Fruit fly (Drosophila melanogaster) S2 (cell line): ENCODE results near the gene Svil.

Experiments used
- CG8478 ChIP-seq: fragments of >200 bp; optimal IDR thresholded peaks from 2 replicates; lab custom pipeline; 2018
- CTCF ChIP-seq, 2 experiments: fragments of >200 bp; optimal IDR thresholded peaks; 2 replicates each; lab custom pipeline; 2018

Gene Svil

dm6 chr3L:2422763-2423162 lies 45.3 kb downstream of the Svil start:
- no peak for TF ChIP-seq CTCF (optimal IDR thresholded peaks at IDR 0.05; lab: Kevin White, UChicago)
- TF ChIP-seq CG8478, result no peak

dm6 chr3L:2423572-2423971 lies 46.1 kb downstream of the Svil start:
- TF ChIP-seq CTCF (optimal IDR thresholded peaks at IDR 0.05; lab: Kevin White, UChicago) (no peak), CG8478 (no peak)

dm6 chr3L:2424094-2424493 lies 46.6 kb downstream of the Svil start:
- TF ChIP-seq CG8478, result no peak
- TF ChIP-seq CTCF (optimal IDR thresholded peaks at IDR 0.05; lab: Kevin White, UChicago), result no peak

- TF ChIP-seq CTCF (optimal IDR thresholded peaks at IDR 0.05; lab: Kevin White, UChicago), result no peak
- no peak for TF ChIP-seq CG8478
Observed at dm6 chr3L:2425687-2426086, 48.2 kb downstream of the Svil start.

dm6 chr3L:2426407-2426951 lies 49.0 kb downstream of the Svil start:
- TF ChIP-seq CG8478, result no peak
- TF ChIP-seq CTCF (optimal IDR thresholded peaks at IDR 0.05; lab: Kevin White, UChicago), result no peak

- no peak for TF ChIP-seq CTCF (optimal IDR thresholded peaks at IDR 0.05; lab: Kevin White, UChicago)
- no peak for TF ChIP-seq CG8478
Observed at dm6 chr3L:2427151-2427550, 49.7 kb downstream of the Svil start.

- TF ChIP-seq CTCF (optimal IDR thresholded peaks at IDR 0.05; lab: Kevin White, UChicago) (no peak), CG8478 (no peak)
Observed at dm6 chr3L:2428488-2429302, 51.2 kb downstream of the Svil start.

- TF ChIP-seq CTCF (optimal IDR thresholded peaks at IDR 0.05; lab: Kevin White, UChicago) (no peak), CG8478 (no peak)
Observed at dm6 chr3L:2431340-2431739, 53.9 kb downstream of the Svil start.

dm6 chr3L:2433358-2433757 lies 55.9 kb downstream of the Svil start:
- TF ChIP-seq CTCF (optimal IDR thresholded peaks at IDR 0.05; lab: Kevin White, UChicago), result no peak
- no peak for TF ChIP-seq CG8478

dm6 chr3L:2434179-2434578 lies 56.7 kb downstream of the Svil start:
- TF ChIP-seq CG8478, result no peak
- TF ChIP-seq CTCF (optimal IDR thresholded peaks at IDR 0.05; lab: Kevin White, UChicago), result no peak

dm6 chr3L:2436754-2437335 lies 59.4 kb downstream of the Svil start:
- TF ChIP-seq CTCF (optimal IDR thresholded peaks at IDR 0.05; lab: Kevin White, UChicago) (no peak), CG8478 (no peak)

- TF ChIP-seq CG8478, result no peak
- TF ChIP-seq CTCF (optimal IDR thresholded peaks at IDR 0.05; lab: Kevin White, UChicago), result no peak
Observed at dm6 chr3L:2437571-2437970, 60.1 kb downstream of the Svil start.

dm6 chr3L:2438609-2439422 lies 61.4 kb downstream of the Svil start:
- TF ChIP-seq CTCF (optimal IDR thresholded peaks at IDR 0.05; lab: Kevin White, UChicago), result peak in 1 of 2 experiments; percentile 7
- TF ChIP-seq CG8478, result no peak

dm6 chr3L:2441831-2442230 lies 64.4 kb downstream of the Svil start:
- TF ChIP-seq CTCF (optimal IDR thresholded peaks at IDR 0.05; lab: Kevin White, UChicago) (no peak), CG8478 (no peak)

- TF ChIP-seq CTCF (optimal IDR thresholded peaks at IDR 0.05; lab: Kevin White, UChicago) (no peak), CG8478 (no peak)
Observed at dm6 chr3L:2442330-2442729, 64.9 kb downstream of the Svil start.

- TF ChIP-seq CG8478 (no peak), CTCF (optimal IDR thresholded peaks at IDR 0.05; lab: Kevin White, UChicago) (no peak)
Observed at dm6 chr3L:2446201-2446600, 68.7 kb downstream of the Svil start.
